Fruit fly (Drosophila melanogaster): ENCODE measurements around the gene NHP2.

The NHP2 gene

DNA sequence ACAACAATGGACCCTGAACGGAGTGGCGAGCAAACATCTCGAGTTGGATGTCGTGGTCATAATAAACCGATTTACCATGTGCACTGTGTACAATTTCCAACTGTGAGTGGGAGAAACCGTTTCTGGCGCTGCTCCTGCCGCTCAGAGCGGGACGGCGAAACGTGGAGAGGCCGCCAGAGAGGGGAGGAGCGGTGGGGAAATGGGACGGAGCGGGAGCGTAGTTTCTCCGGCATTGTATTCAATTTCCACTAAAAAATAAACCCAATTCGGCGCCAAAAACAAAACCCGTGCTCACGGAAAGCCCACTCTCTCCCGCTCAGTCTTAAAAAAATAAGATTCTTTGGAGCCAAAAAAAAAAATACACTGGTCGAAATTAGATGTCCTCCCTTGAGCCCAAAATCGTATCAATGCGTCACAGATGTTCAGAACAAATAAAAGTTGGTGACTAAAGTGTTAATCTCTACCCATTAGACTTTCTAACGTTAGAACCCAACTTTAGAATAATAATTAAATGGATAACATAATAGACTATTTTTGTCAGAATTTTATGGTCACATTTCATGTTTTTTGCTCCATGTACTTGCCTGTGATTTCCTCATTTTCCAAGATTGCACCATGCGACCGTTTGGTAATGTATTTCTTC lies 41.9 kb downstream of the NHP2 start (continued):
- TF ChIP-seq Atf6 (GFP tag; IDR thresholded peaks at IDR 0.05) (peak; percentile 81), D (optimal IDR thresholded peaks at IDR 0.05) (no peak), D (GFP tag; optimal IDR thresholded peaks at IDR 0.05) (no peak), CG4328 (GFP tag; optimal IDR thresholded peaks at IDR 0.05) (no peak), GATAe (GFP tag; conservative IDR thresholded peaks at IDR 0.05) (no peak), klu (GFP tag; IDR thresholded peaks at IDR 0.05) (no peak), Bdp1 (GFP tag; optimal IDR thresholded peaks at IDR 0.05) (peak; percentile 65), Drgx (GFP tag; IDR thresholded peaks at IDR 0.05) (peak; percentile 64; the same call in 1 of the 2 replicates), twi (tag; optimal IDR thresholded peaks at IDR 0.05) (no peak), CG5180 (GFP tag; optimal IDR thresholded peaks at IDR 0.05) (peak; percentile 44), HLH54F (GFP tag; optimal IDR thresholded peaks at IDR 0.05) (peak; percentile 30), CoRest (tag; optimal IDR thresholded peaks at IDR 0.05) (peak; percentile 64), CG3163 (GFP tag; optimal IDR thresholded peaks at IDR 0.05) (peak; percentile 71), Bteb2 (GFP tag; optimal IDR thresholded peaks at IDR 0.05) (peak; percentile 50), pan (optimal IDR thresholded peaks at IDR 0.05) (no peak), pan (GFP tag; optimal IDR thresholded peaks at IDR 0.05 in 1 of 2, IDR thresholded peaks at IDR 0.05 in 1 of 2) (peak in 1 of 2 experiments; percentile 70), CG11398 (GFP tag; optimal IDR thresholded peaks at IDR 0.05) (no peak), CG1647 (GFP tag; optimal IDR thresholded peaks at IDR 0.05) (peak; percentile 39), Six4 (GFP tag; optimal IDR thresholded peaks at IDR 0.05) (peak; percentile 62), CG7271 (tag; optimal IDR thresholded peaks at IDR 0.05) (peak; percentile 21), Hand (GFP tag; optimal IDR thresholded peaks at IDR 0.05) (peak; percentile 21), CG18619 (GFP tag; optimal IDR thresholded peaks at IDR 0.05) (peak; percentile 54), Hr39 (optimal IDR thresholded peaks at IDR 0.05) (no peak), Hr78 (GFP tag; optimal IDR thresholded peaks at IDR 0.05) (no peak), CG16815 (GFP tag; optimal IDR thresholded peaks at IDR 0.05) (peak; percentile 41), gt (GFP tag; IDR thresholded peaks at IDR 0.05) (no peak), trem (tag; optimal IDR thresholded peaks at IDR 0.05) (peak; percentile 7), CG2712 (tag; optimal IDR thresholded peaks at IDR 0.05) (peak; percentile 63), CG3847 (GFP tag; IDR thresholded peaks at IDR 0.05) (peak; percentile 28; the same call in 1 of the 2 replicates), Ssrp (tag; optimal IDR thresholded peaks at IDR 0.05) (peak; percentile 63), pum (GFP tag; optimal IDR thresholded peaks at IDR 0.05) (peak; percentile 67), CG12942 (GFP tag; optimal IDR thresholded peaks at IDR 0.05) (peak; percentile 59), NfI (GFP tag; optimal IDR thresholded peaks at IDR 0.05) (peak; percentile 58), gem (tag; optimal IDR thresholded peaks at IDR 0.05) (peak; percentile 88), Sry-β (GFP tag; optimal IDR thresholded peaks at IDR 0.05) (no peak), CG1529 (GFP tag; optimal IDR thresholded peaks at IDR 0.05) (peak; percentile 14), CG12071 (GFP tag; optimal IDR thresholded peaks at IDR 0.05) (peak; percentile 58), CG12155 (GFP tag; optimal IDR thresholded peaks at IDR 0.05) (peak; percentile 69), mld (GFP tag; IDR thresholded peaks at IDR 0.05; ENCODE audit: partially characterized antibody) (0 out of 3 replicates have a peak, but pooled peaks have one; percentile 55), Hr3 (GFP tag; optimal IDR thresholded peaks at IDR 0.05) (peak; percentile 63), Poxn (GFP tag; IDR thresholded peaks at IDR 0.05) (no peak), CG6791 (GFP tag; IDR thresholded peaks at IDR 0.05; ENCODE audit: partially characterized antibody) (0 out of 3 replicates have a peak, but pooled peaks have one; percentile 44), dpn (GFP tag; optimal IDR thresholded peaks at IDR 0.05) (peak; percentile 71 to 78), CG13894 (tag; optimal IDR thresholded peaks at IDR 0.05) (no peak), caup (GFP tag; optimal IDR thresholded peaks at IDR 0.05; ENCODE audit: severe bottlenecking) (peak; percentile 54), CG6175 (GFP tag; IDR thresholded peaks at IDR 0.05) (no peak), CG42726 (GFP tag; IDR thresholded peaks at IDR 0.05; ENCODE audit: partially characterized antibody) (0 out of 2 replicates have a peak, but pooled peaks have one; percentile 28), CG17568 (GFP tag; optimal IDR thresholded peaks at IDR 0.05) (peak; percentile 52), Spps (tag; optimal IDR thresholded peaks at IDR 0.05) (peak; percentile 27), slou (GFP tag; optimal IDR thresholded peaks at IDR 0.05) (peak; percentile 58)

Measured in whole organism, embryonic.